Worm (Caenorhabditis elegans) whole organism, L3 larva: ENCODE results near the gene gck-4.

Source experiments
- R02D3.7 ChIP-seq: fragments of 150-350 bp; optimal IDR thresholded peaks from 2 replicates; lab custom pipeline; 2014; ENCODE audit warnings: missing biosample characterization, missing genetic modification characterization
- ZK546.5 ChIP-seq: sonication (generic microtip); optimal IDR thresholded peaks from 2 replicates; lab custom pipeline; 2017; ENCODE audit warnings: missing biosample characterization, missing genetic modification characterization
- aly-2 ChIP-seq: fragments of 150-350 bp; optimal IDR thresholded peaks from 2 replicates; lab custom pipeline; 2014; ENCODE audit warnings: missing biosample characterization, missing genetic modification characterization
- ama-1 ChIP-seq: fragments of 150-350 bp; optimal IDR thresholded peaks from 2 replicates; lab custom pipeline; 2018
- ceh-16 ChIP-seq: sonication (generic microtip); optimal IDR thresholded peaks from 2 replicates; lab custom pipeline; 2017; ENCODE audit warnings: missing biosample characterization, missing genetic modification characterization
- ceh-28 ChIP-seq: fragments of 150-350 bp; optimal IDR thresholded peaks from 2 replicates; lab custom pipeline; 2014; ENCODE audit warnings: missing biosample characterization, missing genetic modification reagents, missing genetic modification characterization
- ceh-82 ChIP-seq: fragments of 150-350 bp; optimal IDR thresholded peaks from 2 replicates; lab custom pipeline; 2014; ENCODE audit warnings: missing biosample characterization, missing genetic modification characterization
- ceh-9 ChIP-seq: sonication (generic microtip); optimal IDR thresholded peaks from 2 replicates; lab custom pipeline; 2018; ENCODE audit warnings: missing biosample characterization, missing genetic modification characterization
- daf-12 ChIP-seq: fragments of 150-350 bp; optimal IDR thresholded peaks from 2 replicates; lab custom pipeline; 2014; ENCODE audit warnings: missing biosample characterization, missing genetic modification reagents, missing genetic modification characterization
- egl-27 ChIP-seq: sonication (generic microtip); optimal IDR thresholded peaks from 4 replicates; lab custom pipeline; 2017; ENCODE audit warnings: missing biosample characterization, missing genetic modification reagents, missing genetic modification characterization
- egl-5 ChIP-seq: fragments of 150-350 bp; optimal IDR thresholded peaks from 2 replicates; lab custom pipeline; 2017; ENCODE audit warnings: missing biosample characterization, missing genetic modification reagents, missing genetic modification characterization, inconsistent platforms
- elt-1 ChIP-seq: fragments of 150-350 bp; optimal IDR thresholded peaks from 2 replicates; lab custom pipeline; 2014; ENCODE audit warnings: missing biosample characterization, missing genetic modification characterization
- elt-2 ChIP-seq: sonication (generic microtip); optimal IDR thresholded peaks from 2 replicates; lab custom pipeline; 2016; ENCODE audit warnings: missing genetic modification reagents, mild to moderate bottlenecking, missing genetic modification characterization, missing compliant biosample characterization
- elt-3 ChIP-seq, 3 experiments: fragments of 150-350 bp in 1 of 3; sonication (generic microtip) in 2 of 3; optimal IDR thresholded peaks; 2 replicates in 2 of 3; 4 replicates in 1 of 3; lab custom pipeline; 2014 to 2017; ENCODE audit warnings: missing biosample characterization in 3 of 3, missing genetic modification characterization in 3 of 3
- eor-1 ChIP-seq, 2 experiments: fragments of 150-350 bp; optimal IDR thresholded peaks; 2 replicates each; lab custom pipeline; 2014 to 2018; ENCODE audit warnings: missing biosample characterization in 2 of 2, missing genetic modification characterization in 2 of 2
- fkh-10 ChIP-seq: sonication (generic microtip); optimal IDR thresholded peaks from 2 replicates; lab custom pipeline; 2017; ENCODE audit warnings: missing biosample characterization, missing genetic modification reagents, missing genetic modification characterization
- fkh-2 ChIP-seq: fragments of 150-350 bp; optimal IDR thresholded peaks from 2 replicates; lab custom pipeline; 2014; ENCODE audit warnings: missing biosample characterization, missing genetic modification reagents, missing genetic modification characterization
- fos-1 ChIP-seq: fragments of 150-350 bp; optimal IDR thresholded peaks from 2 replicates; lab custom pipeline; 2014; ENCODE audit warnings: missing biosample characterization, missing genetic modification characterization
- hmg-11 ChIP-seq: sonication (generic microtip); optimal IDR thresholded peaks from 2 replicates; lab custom pipeline; 2016; ENCODE audit warnings: missing genetic modification characterization, missing compliant biosample characterization
- jun-1 ChIP-seq: fragments of 150-350 bp; optimal IDR thresholded peaks from 2 replicates; lab custom pipeline; 2014; ENCODE audit warnings: missing biosample characterization, missing genetic modification reagents, missing genetic modification characterization
- lin-15B ChIP-seq: fragments of 150-350 bp; optimal IDR thresholded peaks from 2 replicates; lab custom pipeline; 2014; ENCODE audit warnings: missing biosample characterization, missing genetic modification characterization
- lin-39 ChIP-seq: fragments of 150-350 bp; optimal IDR thresholded peaks from 2 replicates; lab custom pipeline; 2018; ENCODE audit warnings: missing biosample characterization, missing genetic modification reagents, missing genetic modification characterization
- lsy-12 ChIP-seq: sonication (generic microtip); optimal IDR thresholded peaks from 2 replicates; lab custom pipeline; 2016; ENCODE audit warnings: mild to moderate bottlenecking, missing genetic modification characterization, missing compliant biosample characterization
- mdl-1 ChIP-seq: fragments of 150-350 bp; optimal IDR thresholded peaks from 2 replicates; lab custom pipeline; 2014; ENCODE audit warnings: missing biosample characterization, missing genetic modification characterization
- mml-1 ChIP-seq: fragments of 150-350 bp; sonication (generic microtip); optimal IDR thresholded peaks from 3 replicates; lab custom pipeline; 2014; ENCODE audit warnings: missing biosample characterization, missing genetic modification characterization
- nfya-1 ChIP-seq: sonication (generic microtip); optimal IDR thresholded peaks from 2 replicates; lab custom pipeline; 2017; ENCODE audit warnings: missing genetic modification characterization, mild to moderate bottlenecking, missing compliant biosample characterization, antibody characterized with exemption, moderate library complexity; ENCODE audit not compliant: insufficient read depth
- nhr-11 ChIP-seq: fragments of 150-350 bp; optimal IDR thresholded peaks from 2 replicates; lab custom pipeline; 2014; ENCODE audit warnings: missing biosample characterization, missing genetic modification characterization
- nhr-12 ChIP-seq: fragments of 150-350 bp; optimal IDR thresholded peaks from 2 replicates; lab custom pipeline; 2014; ENCODE audit warnings: missing biosample characterization, missing genetic modification characterization
- nhr-23 ChIP-seq: fragments of 150-350 bp; optimal IDR thresholded peaks from 2 replicates; lab custom pipeline; 2014; ENCODE audit warnings: missing biosample characterization, missing genetic modification reagents, missing genetic modification characterization
- nhr-237 ChIP-seq: fragments of 150-350 bp; optimal IDR thresholded peaks from 2 replicates; lab custom pipeline; 2014; ENCODE audit warnings: missing biosample characterization, missing genetic modification characterization
- nhr-25 ChIP-seq: sonication (generic microtip); optimal IDR thresholded peaks from 2 replicates; lab custom pipeline; 2017; ENCODE audit warnings: missing biosample characterization, missing genetic modification characterization
- nhr-28 ChIP-seq: fragments of 150-350 bp; optimal IDR thresholded peaks from 2 replicates; lab custom pipeline; 2014; ENCODE audit warnings: missing biosample characterization, missing genetic modification characterization
- nhr-43 ChIP-seq: sonication (generic microtip); optimal IDR thresholded peaks from 2 replicates; lab custom pipeline; 2016; ENCODE audit warnings: mild to moderate bottlenecking, missing genetic modification characterization, missing compliant biosample characterization; ENCODE audit not compliant: poor library complexity, severe bottlenecking
- nhr-67 ChIP-seq: fragments of 150-350 bp; optimal IDR thresholded peaks from 2 replicates; lab custom pipeline; 2014; ENCODE audit warnings: missing biosample characterization, missing genetic modification characterization
- nhr-76 ChIP-seq: fragments of 150-350 bp; sonication (generic microtip); optimal IDR thresholded peaks from 5 replicates; lab custom pipeline; 2014; ENCODE audit warnings: missing biosample characterization, missing genetic modification characterization
- nhr-77 ChIP-seq: fragments of 150-350 bp; optimal IDR thresholded peaks from 2 replicates; lab custom pipeline; 2014; ENCODE audit warnings: missing biosample characterization, missing genetic modification characterization
- pha-4 ChIP-seq: fragments of 150-350 bp; optimal IDR thresholded peaks from 2 replicates; lab custom pipeline; 2014; ENCODE audit warnings: missing biosample characterization, missing genetic modification reagents, missing genetic modification characterization
- pqm-1 ChIP-seq: fragments of 150-350 bp; optimal IDR thresholded peaks from 2 replicates; lab custom pipeline; 2017; ENCODE audit warnings: missing biosample characterization, missing genetic modification characterization, inconsistent platforms
- sea-2 ChIP-seq: fragments of 150-350 bp; sonication (generic microtip); optimal IDR thresholded peaks from 4 replicates; lab custom pipeline; 2014; ENCODE audit warnings: missing biosample characterization, missing genetic modification reagents, missing genetic modification characterization
- skn-1 ChIP-seq: fragments of 150-350 bp; optimal IDR thresholded peaks from 2 replicates; lab custom pipeline; 2014; ENCODE audit warnings: missing biosample characterization, missing genetic modification characterization
- snpc-4 ChIP-seq: fragments of 150-350 bp; optimal IDR thresholded peaks from 2 replicates; lab custom pipeline; 2014; ENCODE audit warnings: missing biosample characterization, missing genetic modification characterization
- tbx-2 ChIP-seq: sonication (generic microtip); optimal IDR thresholded peaks from 2 replicates; lab custom pipeline; 2016; ENCODE audit warnings: mild to moderate bottlenecking, missing genetic modification characterization, missing compliant biosample characterization
- unc-39 ChIP-seq: sonication (generic microtip); optimal IDR thresholded peaks from 4 replicates; lab custom pipeline; 2017; ENCODE audit warnings: missing biosample characterization, missing genetic modification characterization
- unc-62 ChIP-seq: fragments of 150-350 bp; sonication (generic microtip); optimal IDR thresholded peaks from 4 replicates; lab custom pipeline; 2014; ENCODE audit warnings: missing biosample characterization, missing genetic modification reagents, missing genetic modification characterization
- zag-1 ChIP-seq: fragments of 150-350 bp; optimal IDR thresholded peaks from 2 replicates; lab custom pipeline; 2014; ENCODE audit warnings: missing biosample characterization, missing genetic modification characterization
- ztf-11 ChIP-seq: fragments of 150-350 bp; optimal IDR thresholded peaks from 2 replicates; lab custom pipeline; 2014; ENCODE audit warnings: missing biosample characterization, missing genetic modification characterization
- ztf-4 ChIP-seq: fragments of 150-350 bp; optimal IDR thresholded peaks from 2 replicates; lab custom pipeline; 2014; ENCODE audit warnings: missing biosample characterization, missing genetic modification characterization

The gck-4 gene

ce11 chrX:13728991-13729390 lies 52.0 kb downstream of the gck-4 start:
- TF ChIP-seq elt-1 (tag; lab: Kevin White, UChicago): no peak

DNA sequence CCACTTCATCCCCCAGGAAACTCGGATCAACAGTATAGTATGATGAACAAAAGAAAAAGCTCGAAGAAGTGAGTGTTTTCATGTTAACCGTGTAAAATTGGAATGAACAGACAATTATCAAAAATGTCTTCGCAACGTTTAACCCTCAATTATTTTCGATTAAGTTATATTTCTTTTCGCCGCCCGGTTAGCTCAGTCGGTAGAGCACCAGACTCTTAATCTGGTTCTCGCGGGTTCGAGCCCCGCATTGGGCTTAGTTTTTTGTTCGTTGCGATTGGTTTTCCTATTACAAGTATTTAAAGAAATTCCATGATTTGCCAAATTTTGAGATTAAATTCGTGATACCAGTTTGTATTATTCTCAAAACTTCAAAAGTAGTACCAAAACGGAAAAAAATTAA lies 52.7 kb downstream of the gck-4 start:
- TF ChIP-seq snpc-4 (tag; lab: Kevin White, UChicago) (no peak), tbx-2 (no peak), ceh-82 (tag; lab: Kevin White, UChicago) (no peak), elt-3 (tag; optimal IDR thresholded peaks at IDR 0.05; lab: Kevin White, UChicago) (no peak), nhr-77 (tag; lab: Kevin White, UChicago) (no peak), lin-39 (tag; lab: Kevin White, UChicago) (no peak), nhr-25 (tag; lab: Kevin White, UChicago) (no peak), sea-2 (no peak), jun-1 (tag; lab: Kevin White, UChicago) (no peak), lin-15B (tag; lab: Kevin White, UChicago) (no peak), nhr-237 (tag; lab: Kevin White, UChicago) (no peak), elt-1 (tag; lab: Kevin White, UChicago) (no peak), skn-1 (tag; lab: Kevin White, UChicago) (no peak), elt-2 (tag; lab: Kevin White, UChicago) (no peak), ceh-9 (tag; lab: Kevin White, UChicago) (no peak)
- TF ChIP-seq, all 47 proteins: peak for 0

ce11 chrX:13730209-13730975 lies 53.4 kb downstream of the gck-4 start:
- TF ChIP-seq fos-1 (tag; lab: Kevin White, UChicago): no peak
- peak; percentile 25 for TF ChIP-seq elt-2 (tag; lab: Kevin White, UChicago)
- no peak for TF ChIP-seq nhr-11
- no peak for TF ChIP-seq nhr-67 (tag; lab: Kevin White, UChicago)
- TF ChIP-seq ztf-4: no peak
- no peak for TF ChIP-seq unc-39 (tag; lab: Kevin White, UChicago)
- TF ChIP-seq nhr-43 (tag; lab: Kevin White, UChicago): peak; percentile 53
- TF ChIP-seq mdl-1 (tag; lab: Kevin White, UChicago): no peak
- TF ChIP-seq lin-39 (tag; lab: Kevin White, UChicago): peak; percentile 24
- no peak for TF ChIP-seq fkh-2 (tag; lab: Kevin White, UChicago)
- TF ChIP-seq elt-3 (tag; optimal IDR thresholded peaks at IDR 0.05; lab: Kevin White, UChicago): no peak
- no peak for TF ChIP-seq nhr-237 (tag; lab: Kevin White, UChicago)
- TF ChIP-seq fkh-10: no peak
- TF ChIP-seq pqm-1 (tag; lab: Kevin White, UChicago): no peak
- TF ChIP-seq egl-5: no peak
- no peak for TF ChIP-seq ceh-16
- no peak for TF ChIP-seq ceh-82 (tag; lab: Kevin White, UChicago)
- TF ChIP-seq ama-1 (lab: Kevin White, UChicago): no peak
- TF ChIP-seq hmg-11: no peak
- no peak for TF ChIP-seq nhr-76
- no peak for TF ChIP-seq sea-2
- TF ChIP-seq skn-1 (tag; lab: Kevin White, UChicago): no peak
- TF ChIP-seq nfya-1 (tag; lab: Kevin White, UChicago): peak; percentile 27
- no peak for TF ChIP-seq elt-1 (tag; lab: Kevin White, UChicago)
- TF ChIP-seq unc-62 (GFP tag; lab: Kevin White, UChicago): no peak
- TF ChIP-seq lin-15B (tag; lab: Kevin White, UChicago): no peak
- TF ChIP-seq nhr-12 (tag; lab: Kevin White, UChicago): no peak
- no peak for TF ChIP-seq nhr-77 (tag; lab: Kevin White, UChicago)
- no peak for TF ChIP-seq snpc-4 (tag; lab: Kevin White, UChicago)
- TF ChIP-seq ceh-28 (tag; lab: Kevin White, UChicago): no peak
- TF ChIP-seq nhr-23 (tag; lab: Kevin White, UChicago): peak; percentile 41
- no peak for TF ChIP-seq tbx-2
- TF ChIP-seq eor-1 (tag; optimal IDR thresholded peaks at IDR 0.05; lab: Kevin White, UChicago): no peak
- TF ChIP-seq pha-4: peak; percentile 72
- no peak for TF ChIP-seq lsy-12 (tag; lab: Kevin White, UChicago)
- TF ChIP-seq R02D3.7: no peak
- no peak for TF ChIP-seq ztf-11
- TF ChIP-seq jun-1 (tag; lab: Kevin White, UChicago): no peak
- no peak for TF ChIP-seq ceh-9 (tag; lab: Kevin White, UChicago)
- TF ChIP-seq ZK546.5 (tag; lab: Kevin White, UChicago): no peak
- no peak for TF ChIP-seq egl-27 (tag; lab: Kevin White, UChicago)
- no peak for TF ChIP-seq aly-2 (tag; lab: Kevin White, UChicago)
- no peak for TF ChIP-seq zag-1
- no peak for TF ChIP-seq mml-1 (tag; lab: Kevin White, UChicago)
- no peak for TF ChIP-seq daf-12 (tag; lab: Kevin White, UChicago)
- no peak for TF ChIP-seq nhr-28 (tag; lab: Kevin White, UChicago)
- TF ChIP-seq nhr-25 (tag; lab: Kevin White, UChicago): peak; percentile 54
